Worm (Caenorhabditis elegans) whole organism, midembryonic: ENCODE data around the gene F26F2.13.

Experiments
- T22C8.4 ChIP-seq: fragments of 200-800 bp; sonication (Bioruptor generic); IDR thresholded peaks from 2 replicates; pipeline ENCODE4 v1.3.6; 2022; ENCODE audit warnings: missing genetic modification characterization, missing compliant biosample characterization
- cog-1 ChIP-seq: sonication (generic microtip); optimal IDR thresholded peaks from 2 replicates; lab custom pipeline; 2016; ENCODE audit warnings: missing genetic modification characterization, missing compliant biosample characterization
- flt-1 ChIP-seq: fragments of 200-800 bp; sonication (Bioruptor generic); IDR thresholded peaks from 2 replicates; pipeline ENCODE4 v1.3.6; 2022; ENCODE audit warnings: missing genetic modification characterization, missing compliant biosample characterization
- klf-2 ChIP-seq: fragments of 200-800 bp; sonication (Bioruptor generic); conservative IDR thresholded peaks from 2 replicates; pipeline ENCODE4 v1.3.6; 2022; ENCODE audit warnings: missing genetic modification reagents, missing genetic modification characterization, missing compliant biosample characterization
- med-1 ChIP-seq: sonication (generic microtip); optimal IDR thresholded peaks from 2 replicates; lab custom pipeline; 2017; ENCODE audit warnings: missing genetic modification characterization, mild to moderate bottlenecking, missing compliant biosample characterization, antibody characterized with exemption, missing genetic modification reagents; ENCODE audit not compliant: insufficient read depth
- ref-1 ChIP-seq: fragments of 200-800 bp; sonication (Bioruptor generic); conservative IDR thresholded peaks from 2 replicates; pipeline ENCODE4 v1.3.6; 2022; ENCODE audit warnings: missing genetic modification reagents, missing genetic modification characterization, missing compliant biosample characterization
- tab-1 ChIP-seq: fragments of 200-800 bp; sonication (Bioruptor generic); IDR thresholded peaks from 2 replicates; pipeline ENCODE4 v1.3.6; 2022; ENCODE audit warnings: missing genetic modification characterization, missing compliant biosample characterization
- ztf-23 ChIP-seq: fragments of 200-800 bp; sonication (Bioruptor generic); IDR thresholded peaks from 2 replicates; pipeline ENCODE4 v1.3.6; 2022; ENCODE audit warnings: missing genetic modification reagents, missing genetic modification characterization, missing compliant biosample characterization
- ztf-29 ChIP-seq: fragments of 200-800 bp; sonication (Bioruptor generic); IDR thresholded peaks from 2 replicates; pipeline ENCODE4 v1.3.6; 2022; ENCODE audit warnings: missing genetic modification reagents, missing genetic modification characterization, missing compliant biosample characterization

Gene F26F2.13

DNA sequence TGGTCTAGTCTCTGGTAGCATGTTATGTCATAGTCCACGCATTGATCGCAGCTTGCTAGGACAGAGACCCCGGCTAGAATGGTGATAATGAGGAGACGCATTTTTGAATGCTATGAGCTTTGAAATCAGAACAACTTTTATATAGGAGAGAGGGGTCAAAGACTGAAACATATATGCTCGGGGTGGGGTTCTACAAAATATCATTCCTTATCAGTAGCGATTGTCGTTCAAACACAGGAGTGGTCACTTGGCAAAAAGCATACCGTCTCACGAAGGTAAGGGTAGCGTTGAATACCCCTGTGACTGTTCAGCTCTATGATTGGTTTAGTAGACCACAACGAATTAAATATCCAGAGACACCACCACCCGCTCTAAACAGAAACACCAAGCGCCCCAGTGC is 32.9 kb downstream of the F26F2.13 start, which contains the start of gene F46B3.1:
Gene F46B3.1, minus strand, starts transcription at position 101 of the 400 bp plus-strand sequence.
- TF ChIP-seq ref-1 (GFP tag; lab: Robert Waterston, UW) (no peak), T22C8.4 (GFP tag; lab: Robert Waterston, UW) (no peak), med-1 (GFP tag; lab: Kevin White, UChicago) (no peak), ztf-23 (GFP tag; lab: Robert Waterston, UW) (no peak), flt-1 (no peak), klf-2 (GFP tag; lab: Robert Waterston, UW) (no peak), cog-1 (tag; lab: Kevin White, UChicago) (no peak), tab-1 (no peak), ztf-29 (GFP tag; lab: Robert Waterston, UW) (no peak)

ce11 chrV:20599795-20600194 is 35.6 kb downstream of the F26F2.13 start, which contains the start of gene col-163:
Gene col-163 (plus strand): TSS chrV:20600095.
- TF ChIP-seq tab-1 (no peak), ztf-23 (GFP tag; lab: Robert Waterston, UW) (no peak), ref-1 (GFP tag; lab: Robert Waterston, UW) (no peak)

DNA sequence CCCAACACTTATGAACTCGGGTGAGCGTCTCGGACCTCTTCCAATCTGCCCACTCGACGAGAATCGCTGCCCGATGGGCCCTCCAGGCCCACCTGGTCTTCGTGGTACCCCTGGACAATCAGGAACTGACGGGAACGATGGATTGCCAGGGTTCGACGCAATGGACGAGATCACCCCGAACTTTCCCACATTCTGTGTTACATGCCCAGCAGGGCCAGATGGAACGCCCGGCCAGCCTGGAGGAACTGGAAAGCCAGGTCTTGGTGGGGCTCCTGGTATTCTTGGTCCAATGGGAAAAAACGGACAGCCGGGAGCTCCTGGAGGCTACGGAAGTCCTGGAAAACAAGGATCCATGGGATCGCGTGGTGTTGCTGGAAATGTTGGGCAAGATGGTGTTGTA is 36.5 kb downstream of the F26F2.13 start:
- TF ChIP-seq med-1 (GFP tag; lab: Kevin White, UChicago) = no peak
- no peak for TF ChIP-seq cog-1 (tag; lab: Kevin White, UChicago)
- no peak for TF ChIP-seq ref-1 (GFP tag; lab: Robert Waterston, UW)
- TF ChIP-seq T22C8.4 (GFP tag; lab: Robert Waterston, UW) = no peak
- TF ChIP-seq klf-2 (GFP tag; lab: Robert Waterston, UW) = no peak
- TF ChIP-seq ztf-29 (GFP tag; lab: Robert Waterston, UW) = no peak
- TF ChIP-seq ztf-23 (GFP tag; lab: Robert Waterston, UW) = no peak
- no peak for TF ChIP-seq tab-1
- no peak for TF ChIP-seq flt-1

- TF ChIP-seq T22C8.4 (GFP tag; lab: Robert Waterston, UW) (no peak), ztf-23 (GFP tag; lab: Robert Waterston, UW) (no peak), klf-2 (GFP tag; lab: Robert Waterston, UW) (no peak), ztf-29 (GFP tag; lab: Robert Waterston, UW) (no peak), flt-1 (no peak), cog-1 (tag; lab: Kevin White, UChicago) (no peak), med-1 (GFP tag; lab: Kevin White, UChicago) (no peak), tab-1 (no peak), ref-1 (GFP tag; lab: Robert Waterston, UW) (no peak)
Observed at ce11 chrV:20603014-20603413, 38.9 kb downstream of the F26F2.13 start, which contains the start of gene ttr-11. Gene ttr-11 (plus strand): TSS chrV:20603314.

DNA sequence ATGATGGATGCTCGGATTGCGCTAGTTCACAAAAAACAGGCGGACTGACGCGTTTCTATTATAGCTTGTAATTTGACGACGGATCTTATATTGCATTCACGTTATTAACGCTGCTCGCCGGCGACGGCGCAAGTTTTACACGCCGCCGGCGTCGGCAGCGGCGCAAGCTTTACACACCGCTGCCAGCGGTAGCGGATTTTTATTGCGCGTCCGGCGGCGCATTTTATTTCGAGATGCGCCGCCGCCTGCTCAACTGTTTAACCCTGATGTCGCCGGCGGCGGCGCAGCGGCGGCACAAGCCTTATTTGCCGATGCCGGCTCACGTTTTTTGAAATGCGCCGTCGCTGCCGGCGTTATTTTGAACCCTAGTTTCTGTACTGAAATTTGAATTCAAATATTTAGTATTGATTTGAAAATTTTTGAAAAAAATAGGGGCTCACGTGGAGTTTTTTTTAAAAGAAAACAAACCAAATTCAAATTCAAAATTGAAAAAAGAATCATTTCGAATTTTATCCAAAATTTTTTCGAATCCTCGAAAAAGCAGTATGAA is 40.5 kb downstream of the F26F2.13 start, which contains the start of gene ttr-57:
Gene ttr-57, plus strand, starts transcription at position 500 of the 550 bp plus-strand sequence.
- TF ChIP-seq ztf-29 (GFP tag; lab: Robert Waterston, UW) (no peak), tab-1 (no peak), med-1 (GFP tag; lab: Kevin White, UChicago) (no peak), T22C8.4 (GFP tag; lab: Robert Waterston, UW) (no peak), klf-2 (GFP tag; lab: Robert Waterston, UW) (no peak), ref-1 (GFP tag; lab: Robert Waterston, UW) (no peak), ztf-23 (GFP tag; lab: Robert Waterston, UW) (no peak), cog-1 (tag; lab: Kevin White, UChicago) (no peak), flt-1 (no peak)

ce11 chrV:20606617-20607016 is 42.5 kb downstream of the F26F2.13 start, which contains the start of gene F46B3.23:
Gene F46B3.23 (minus strand): TSS chrV:20606717.
- TF ChIP-seq med-1 (GFP tag; lab: Kevin White, UChicago) (no peak), tab-1 (no peak), cog-1 (tag; lab: Kevin White, UChicago) (no peak), ztf-29 (GFP tag; lab: Robert Waterston, UW) (no peak), klf-2 (GFP tag; lab: Robert Waterston, UW) (no peak), ztf-23 (GFP tag; lab: Robert Waterston, UW) (no peak), T22C8.4 (GFP tag; lab: Robert Waterston, UW) (no peak), ref-1 (GFP tag; lab: Robert Waterston, UW) (no peak), flt-1 (no peak)

DNA sequence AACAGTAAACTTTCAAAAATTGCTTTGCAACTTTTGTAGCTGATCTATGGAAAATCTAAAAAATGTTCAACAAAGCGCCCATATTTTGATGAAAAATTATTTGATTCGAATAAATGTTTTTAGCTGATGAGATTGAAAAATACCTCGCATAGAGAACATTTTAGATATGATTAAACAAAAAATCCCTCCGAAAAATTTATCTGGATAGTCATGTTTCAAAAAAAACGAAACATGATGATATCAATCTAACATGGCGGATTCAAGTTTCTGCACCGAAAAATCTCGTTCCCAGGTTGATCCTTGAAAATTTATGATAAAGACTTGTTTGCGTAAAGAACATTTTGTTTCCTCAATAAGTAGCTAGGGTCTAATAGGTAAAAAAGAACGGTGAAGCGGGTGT is 44.5 kb downstream of the F26F2.13 start, which contains the start of gene ttr-12:
Gene ttr-12, minus strand, starts transcription at position 101 of the 400 bp plus-strand sequence.
- TF ChIP-seq flt-1 (no peak), med-1 (GFP tag; lab: Kevin White, UChicago) (no peak)

ce11 chrV:20609494-20609893 is 45.3 kb downstream of the F26F2.13 start, which contains the start of gene grd-2:
Gene grd-2 (plus strand): TSS chrV:20609794.
- TF ChIP-seq cog-1 (tag; lab: Kevin White, UChicago) = no peak
- TF ChIP-seq med-1 (GFP tag; lab: Kevin White, UChicago) = no peak
- TF ChIP-seq T22C8.4 (GFP tag; lab: Robert Waterston, UW) = no peak
- TF ChIP-seq klf-2 (GFP tag; lab: Robert Waterston, UW) = no peak
- no peak for TF ChIP-seq ref-1 (GFP tag; lab: Robert Waterston, UW)
- no peak for TF ChIP-seq flt-1
